Fruit fly (Drosophila melanogaster) whole organism, embryonic: ENCODE measurements around the gene Lrr47.

Experiments
- CG10543 ChIP-seq: fragments of 200-800 bp; sonication (Bioruptor generic); optimal IDR thresholded peaks from 3 replicates; lab custom pipeline; 2017; ENCODE audit warnings: missing biosample characterization, mild to moderate bottlenecking, missing genetic modification characterization, moderate library complexity
- CG10565 ChIP-seq: fragments of 200-800 bp; sonication (Bioruptor generic); optimal IDR thresholded peaks from 3 replicates; lab custom pipeline; 2016; ENCODE audit warnings: missing biosample characterization, mild to moderate bottlenecking, missing genetic modification characterization
- CG11695 ChIP-seq: fragments of 200-800 bp; sonication (Bioruptor generic); IDR thresholded peaks from 3 replicates; pipeline ENCODE4 v1.3.6; 2022; ENCODE audit warnings: missing biosample characterization, missing genetic modification characterization
- CG12104 ChIP-seq: fragments of 200-800 bp; sonication (Bioruptor generic); optimal IDR thresholded peaks from 3 replicates; lab custom pipeline; 2016; ENCODE audit warnings: missing biosample characterization, missing genetic modification characterization
- CG12299 ChIP-seq: fragments of 200-800 bp; sonication (Bioruptor generic); optimal IDR thresholded peaks from 2 replicates; lab custom pipeline; 2018; ENCODE audit warnings: missing biosample characterization, mild to moderate bottlenecking, missing genetic modification characterization
- CG12942 ChIP-seq: fragments of 200-800 bp; sonication (Bioruptor generic); optimal IDR thresholded peaks from 3 replicates; lab custom pipeline; 2016; ENCODE audit warnings: missing biosample characterization, missing genetic modification characterization
- CG13287 ChIP-seq: fragments of 200-800 bp; sonication (Bioruptor generic); IDR thresholded peaks from 2 replicates; pipeline ENCODE4 v1.3.6; 2022; ENCODE audit warnings: missing biosample characterization, missing genetic modification characterization; ENCODE audit not compliant: partially characterized antibody
- CG13624 ChIP-seq: fragments of 200-800 bp; sonication (Bioruptor generic); optimal IDR thresholded peaks from 2 replicates; lab custom pipeline; 2016; ENCODE audit warnings: missing biosample characterization, missing genetic modification characterization
- CG15601 ChIP-seq: fragments of 200-800 bp; sonication (Bioruptor generic); optimal IDR thresholded peaks from 3 replicates; lab custom pipeline; 2019; ENCODE audit warnings: missing biosample characterization, mild to moderate bottlenecking, missing genetic modification characterization, moderate library complexity
- CG17612 ChIP-seq: fragments of 200-800 bp; sonication (Bioruptor generic); IDR thresholded peaks from 2 replicates; pipeline ENCODE4 v1.3.6; 2022; ENCODE audit warnings: missing biosample characterization, missing genetic modification characterization
- CG1832 ChIP-seq: fragments of 200-800 bp; sonication (Bioruptor generic); optimal IDR thresholded peaks from 2 replicates; lab custom pipeline; 2017; ENCODE audit warnings: missing biosample characterization, mild to moderate bottlenecking, missing genetic modification characterization, inconsistent platforms
- CG2116 ChIP-seq: fragments of 200-800 bp; sonication (Bioruptor generic); optimal IDR thresholded peaks from 3 replicates; lab custom pipeline; 2018; ENCODE audit warnings: missing biosample characterization, mild to moderate bottlenecking, missing genetic modification characterization
- CG31388 ChIP-seq: fragments of 200-800 bp; sonication (Bioruptor generic); optimal IDR thresholded peaks from 2 replicates; lab custom pipeline; 2016; ENCODE audit warnings: missing biosample characterization, missing genetic modification characterization
- CG5180 ChIP-seq: fragments of 200-800 bp; sonication (Bioruptor generic); optimal IDR thresholded peaks from 3 replicates; lab custom pipeline; 2017; ENCODE audit warnings: missing biosample characterization, missing genetic modification characterization, mild to moderate bottlenecking, moderate library complexity, missing genetic modification reagents
- CG9876 ChIP-seq: fragments of 200-800 bp; sonication (Bioruptor generic); optimal IDR thresholded peaks from 2 replicates; lab custom pipeline; 2016; ENCODE audit warnings: missing biosample characterization, missing genetic modification characterization
- Chrac-16 ChIP-seq: fragments of 200-800 bp; sonication (Bioruptor generic); optimal IDR thresholded peaks from 3 replicates; lab custom pipeline; 2016; ENCODE audit warnings: missing biosample characterization, missing genetic modification characterization
- D19B ChIP-seq: fragments of 200-800 bp; sonication (Bioruptor generic); optimal IDR thresholded peaks from 2 replicates; lab custom pipeline; 2017; ENCODE audit warnings: missing biosample characterization, mild to moderate bottlenecking, missing genetic modification characterization
- Dfd ChIP-seq, 2 experiments: fragments of >200 bp; optimal IDR thresholded peaks; 2 replicates each; lab custom pipeline; 2017; ENCODE audit warnings: missing biosample characterization in 2 of 2, missing genetic modification characterization in 2 of 2
- Doc2 ChIP-seq: fragments of 200-800 bp; sonication (Bioruptor generic); IDR thresholded peaks from 2 replicates; pipeline ENCODE4 v1.3.6; 2022; ENCODE audit warnings: missing biosample characterization, missing genetic modification characterization
- Ets65A ChIP-seq: fragments of 200-800 bp; sonication (Bioruptor generic); peaks from one replicate; lab custom pipeline; 2016; ENCODE audit warnings: missing biosample characterization, missing genetic modification characterization
- HmgZ ChIP-seq: fragments of 200-800 bp; sonication (Bioruptor generic); optimal IDR thresholded peaks from 2 replicates; lab custom pipeline; 2018; ENCODE audit warnings: missing biosample characterization, mild to moderate bottlenecking, missing genetic modification characterization
- Lim3 ChIP-seq: fragments of 200-800 bp; sonication (Bioruptor generic); IDR thresholded peaks from 2 replicates; pipeline ENCODE4 v1.3.6; 2022; ENCODE audit warnings: missing biosample characterization, missing genetic modification characterization
- MBD-R2 ChIP-seq: fragments of 200-800 bp; sonication (Bioruptor generic); IDR thresholded peaks from 2 replicates; pipeline ENCODE4 v1.3.6; 2022; ENCODE audit warnings: missing biosample characterization, missing genetic modification characterization
- MTF-1 ChIP-seq: fragments of 200-800 bp; sonication (Bioruptor generic); optimal IDR thresholded peaks from 2 replicates; lab custom pipeline; 2018; ENCODE audit warnings: missing biosample characterization, mild to moderate bottlenecking, missing genetic modification characterization, borderline replicate concordance
- Mrtf ChIP-seq: fragments of 200-800 bp; sonication (Bioruptor generic); IDR thresholded peaks from 3 replicates; pipeline ENCODE4 v1.3.6; 2022; ENCODE audit warnings: missing biosample characterization, missing genetic modification characterization
- Nf-YC ChIP-seq: fragments of 200-800 bp; optimal IDR thresholded peaks from 3 replicates; lab custom pipeline; 2019; ENCODE audit warnings: missing biosample characterization, mild to moderate bottlenecking, missing genetic modification characterization, moderate library complexity
- Rx ChIP-seq: fragments of 200-800 bp; sonication (Bioruptor generic); IDR thresholded peaks from 2 replicates; pipeline ENCODE4 v1.3.6; 2022; ENCODE audit warnings: missing biosample characterization, missing genetic modification characterization
- Spps ChIP-seq: fragments of 200-800 bp; sonication (Bioruptor generic); optimal IDR thresholded peaks from 2 replicates; lab custom pipeline; 2018; ENCODE audit warnings: missing biosample characterization, mild to moderate bottlenecking, missing genetic modification characterization
- Trl ChIP-seq, 3 experiments: fragments of >200 bp in 2 of 3; fragments of 200-800 bp in 1 of 3; sonication (Bioruptor generic) in 1 of 3; optimal IDR thresholded peaks; 2 replicates in 1 of 3; 3 replicates in 2 of 3; lab custom pipeline; 2016 to 2017; ENCODE audit warnings: missing biosample characterization in 1 of 3, missing genetic modification characterization in 1 of 3
- Xrp1 ChIP-seq: fragments of 200-800 bp; sonication (Bioruptor generic); IDR thresholded peaks from 2 replicates; pipeline ENCODE4 v1.3.6; 2022; ENCODE audit warnings: missing biosample characterization, missing genetic modification characterization
- bbx ChIP-seq: fragments of 200-800 bp; sonication (Bioruptor generic); IDR thresholded peaks from 2 replicates; pipeline ENCODE4 v1.3.6; 2022; ENCODE audit warnings: missing biosample characterization, missing genetic modification characterization; ENCODE audit not compliant: partially characterized antibody
- crc ChIP-seq: fragments of 200-800 bp; sonication (Bioruptor generic); optimal IDR thresholded peaks from 2 replicates; lab custom pipeline; 2016; ENCODE audit warnings: missing biosample characterization, missing genetic modification characterization
- crol ChIP-seq: fragments of 200-800 bp; sonication (Bioruptor generic); IDR thresholded peaks from 2 replicates; pipeline ENCODE4 v1.3.6; 2022; ENCODE audit warnings: missing biosample characterization, missing genetic modification characterization
- dimm ChIP-seq: fragments of 200-800 bp; sonication (Bioruptor generic); IDR thresholded peaks from 2 replicates; pipeline ENCODE4 v1.3.6; 2022; ENCODE audit warnings: missing biosample characterization, missing genetic modification characterization
- fd64A ChIP-seq: fragments of 200-800 bp; sonication (Bioruptor generic); optimal IDR thresholded peaks from 3 replicates; lab custom pipeline; 2018; ENCODE audit warnings: missing biosample characterization, mild to moderate bottlenecking, missing genetic modification characterization
- ftz-f1 ChIP-seq: fragments of 200-800 bp; sonication (Bioruptor generic); optimal IDR thresholded peaks from 2 replicates; lab custom pipeline; 2016; ENCODE audit warnings: missing biosample characterization, missing genetic modification characterization
- gro ChIP-seq: fragments of 200-800 bp; sonication (Bioruptor generic); optimal IDR thresholded peaks from 2 replicates; lab custom pipeline; 2016; ENCODE audit warnings: missing biosample characterization, missing genetic modification characterization
- gsb-n ChIP-seq: fragments of 200-800 bp; sonication (Bioruptor generic); optimal IDR thresholded peaks from 3 replicates; lab custom pipeline; 2018; ENCODE audit warnings: missing biosample characterization, mild to moderate bottlenecking, missing genetic modification characterization
- hbn ChIP-seq: fragments of 200-800 bp; sonication (Bioruptor generic); IDR thresholded peaks from 2 replicates; pipeline ENCODE4 v1.3.6; 2022; ENCODE audit warnings: missing biosample characterization, missing genetic modification characterization; ENCODE audit not compliant: partially characterized antibody
- mld ChIP-seq: fragments of 200-800 bp; sonication (Bioruptor generic); IDR thresholded peaks from 3 replicates; pipeline ENCODE4 v1.3.6; 2022; ENCODE audit warnings: missing biosample characterization, missing genetic modification characterization; ENCODE audit not compliant: partially characterized antibody
- pnt ChIP-seq: fragments of 200-800 bp; sonication (Bioruptor generic); optimal IDR thresholded peaks from 3 replicates; lab custom pipeline; 2016; ENCODE audit warnings: missing biosample characterization, missing genetic modification characterization
- pros ChIP-seq: fragments of 200-800 bp; sonication (Bioruptor generic); optimal IDR thresholded peaks from 3 replicates; lab custom pipeline; 2019; ENCODE audit warnings: missing biosample characterization, mild to moderate bottlenecking, missing genetic modification characterization, moderate library complexity
- sima ChIP-seq: fragments of 200-800 bp; sonication (Bioruptor generic); optimal IDR thresholded peaks from 2 replicates; lab custom pipeline; 2016; ENCODE audit warnings: missing biosample characterization, missing genetic modification characterization
- sob ChIP-seq: fragments of 200-800 bp; sonication (Bioruptor generic); IDR thresholded peaks from 2 replicates; pipeline ENCODE4 v1.3.6; 2022; ENCODE audit warnings: missing biosample characterization, missing genetic modification characterization
- sqz ChIP-seq: fragments of 200-800 bp; sonication (Bioruptor generic); optimal IDR thresholded peaks from 3 replicates; lab custom pipeline; 2018; ENCODE audit warnings: missing biosample characterization, mild to moderate bottlenecking, missing genetic modification characterization
- ssp ChIP-seq: fragments of 200-800 bp; sonication (Bioruptor generic); IDR thresholded peaks from 2 replicates; pipeline ENCODE4 v1.3.6; 2022; ENCODE audit warnings: missing biosample characterization, missing genetic modification characterization
- z ChIP-seq: fragments of 200-800 bp; sonication (Bioruptor generic); IDR thresholded peaks from 3 replicates; pipeline ENCODE4 v1.3.6; 2022; ENCODE audit warnings: missing biosample characterization, missing genetic modification characterization
- zen ChIP-seq: fragments of 200-800 bp; sonication (Bioruptor generic); optimal IDR thresholded peaks from 3 replicates; lab custom pipeline; 2018; ENCODE audit warnings: missing biosample characterization, mild to moderate bottlenecking, missing genetic modification characterization, moderate library complexity

Lrr47 gene

DNA sequence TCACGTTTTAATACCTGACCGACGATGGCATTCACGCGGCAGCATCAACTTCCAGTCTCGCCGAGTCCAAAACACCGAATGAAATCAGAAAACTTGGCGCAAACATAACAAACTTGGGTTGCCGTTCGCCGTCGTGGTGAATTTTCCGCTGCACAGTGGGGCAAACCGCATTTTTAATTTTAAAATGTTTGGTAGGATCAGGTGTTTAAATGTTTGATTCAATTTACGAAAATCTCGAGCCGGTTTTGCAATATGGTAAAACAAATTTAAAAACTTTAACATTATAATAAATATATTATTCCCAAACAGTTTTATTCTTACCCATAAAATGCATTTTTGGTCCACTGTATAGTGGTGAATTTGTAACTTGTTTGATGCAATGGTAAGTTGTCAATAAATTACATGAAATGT lies 42.9 kb upstream of the Lrr47 start, which contains the start of gene RluA-1 (continued):
- TF ChIP-seq gro (peak; percentile 94), ftz-f1 (GFP tag; lab: Kevin White, UChicago) (peak; percentile 86), Xrp1 (GFP tag; lab: Robert Waterston, UW) (peak; percentile 100), pnt (GFP tag; lab: Kevin White, UChicago) (peak; percentile 91)
- TF ChIP-seq, all 482 proteins: peak for 456

dm6 chr2L:10474815-10475214 lies 42.3 kb upstream of the Lrr47 start:
- TF ChIP-seq zen (tag; lab: Kevin White, UChicago) (no peak), Mrtf (no peak), CG31388 (GFP tag; lab: Kevin White, UChicago) (no peak), Nf-YC (tag; lab: Kevin White, UChicago) (no peak), Dfd (GFP tag; optimal IDR thresholded peaks at IDR 0.05; lab: Kevin White, UChicago) (no peak), CG5180 (GFP tag; lab: Kevin White, UChicago) (peak; percentile 91), bbx (GFP tag; lab: Robert Waterston, UW) (no peak), pros (GFP tag; lab: Kevin White, UChicago) (no peak)
- TF ChIP-seq, all 482 proteins: peak for 1

dm6 chr2L:10476879-10477278 lies 40.3 kb upstream of the Lrr47 start, which contains the start of gene RluA-2:
Gene RluA-2, plus strand, starts transcription at chr2L:10477073.
- no peak for TF ChIP-seq crol (GFP tag; lab: Robert Waterston, UW)
- TF ChIP-seq MTF-1 (GFP tag; lab: Kevin White, UChicago), result no peak
- no peak for TF ChIP-seq Ets65A (GFP tag; lab: Kevin White, UChicago)
- TF ChIP-seq HmgZ (tag; lab: Kevin White, UChicago), result no peak
- no peak for TF ChIP-seq Rx (GFP tag; lab: Robert Waterston, UW)
- no peak for TF ChIP-seq CG13624 (GFP tag; lab: Kevin White, UChicago)
- TF ChIP-seq ftz-f1 (GFP tag; lab: Kevin White, UChicago), result no peak
- no peak for TF ChIP-seq CG15601 (tag; lab: Kevin White, UChicago)
- TF ChIP-seq Chrac-16 (GFP tag; lab: Kevin White, UChicago), result no peak
- no peak for TF ChIP-seq CG9876 (GFP tag; lab: Kevin White, UChicago)
- no peak for TF ChIP-seq sqz (GFP tag; lab: Kevin White, UChicago)
- no peak for TF ChIP-seq z (GFP tag; lab: Robert Waterston, UW)
- TF ChIP-seq Doc2 (GFP tag; lab: Robert Waterston, UW), result no peak
- TF ChIP-seq CG10543 (GFP tag; lab: Kevin White, UChicago), result no peak
- peak; percentile 15; the same call in 1 of the 2 replicates for TF ChIP-seq hbn
- no peak for TF ChIP-seq CG12104 (GFP tag; lab: Kevin White, UChicago)
- TF ChIP-seq mld, result no peak
- no peak for TF ChIP-seq CG12299 (tag; lab: Kevin White, UChicago)
- no peak for TF ChIP-seq CG12942 (GFP tag; lab: Kevin White, UChicago)
- no peak for TF ChIP-seq CG17612
- no peak for TF ChIP-seq fd64A (GFP tag; lab: Kevin White, UChicago)
- TF ChIP-seq gsb-n (tag; lab: Kevin White, UChicago), result no peak
- TF ChIP-seq Trl (optimal IDR thresholded peaks at IDR 0.05; lab: Kevin White, UChicago), result no peak
- TF ChIP-seq Trl (GFP tag; optimal IDR thresholded peaks at IDR 0.05; lab: Kevin White, UChicago), result no peak
- TF ChIP-seq CG11695 (GFP tag; lab: Robert Waterston, UW), result no peak
- no peak for TF ChIP-seq sima (GFP tag; lab: Kevin White, UChicago)
- peak; percentile 4 for TF ChIP-seq CG2116 (GFP tag; lab: Kevin White, UChicago)
- no peak for TF ChIP-seq CG1832 (GFP tag; lab: Kevin White, UChicago)
- TF ChIP-seq dimm (GFP tag; lab: Robert Waterston, UW), result no peak
- TF ChIP-seq MBD-R2 (GFP tag; lab: Robert Waterston, UW), result peak; percentile 52; the same call in 1 of the 2 replicates
- no peak for TF ChIP-seq crc (GFP tag; lab: Kevin White, UChicago)
- TF ChIP-seq Spps (tag; lab: Kevin White, UChicago), result no peak
- peak; percentile 61 for TF ChIP-seq CG13287 (GFP tag; lab: Robert Waterston, UW)
- no peak for TF ChIP-seq Lim3
- TF ChIP-seq Mrtf, result no peak
- no peak for TF ChIP-seq sob
- no peak for TF ChIP-seq ssp
- no peak for TF ChIP-seq CG10565 (GFP tag; lab: Kevin White, UChicago)
- no peak for TF ChIP-seq D19B (GFP tag; lab: Kevin White, UChicago)
